Worm (Caenorhabditis elegans): Measurements from ENCODE around the gene lis-1.
"Not testable (repeated sequence)": the region's sequence is repeated elsewhere in the genome, so short reads cannot be mapped to it uniquely, and the experiment has no call there.

lis-1 gene

DNA sequence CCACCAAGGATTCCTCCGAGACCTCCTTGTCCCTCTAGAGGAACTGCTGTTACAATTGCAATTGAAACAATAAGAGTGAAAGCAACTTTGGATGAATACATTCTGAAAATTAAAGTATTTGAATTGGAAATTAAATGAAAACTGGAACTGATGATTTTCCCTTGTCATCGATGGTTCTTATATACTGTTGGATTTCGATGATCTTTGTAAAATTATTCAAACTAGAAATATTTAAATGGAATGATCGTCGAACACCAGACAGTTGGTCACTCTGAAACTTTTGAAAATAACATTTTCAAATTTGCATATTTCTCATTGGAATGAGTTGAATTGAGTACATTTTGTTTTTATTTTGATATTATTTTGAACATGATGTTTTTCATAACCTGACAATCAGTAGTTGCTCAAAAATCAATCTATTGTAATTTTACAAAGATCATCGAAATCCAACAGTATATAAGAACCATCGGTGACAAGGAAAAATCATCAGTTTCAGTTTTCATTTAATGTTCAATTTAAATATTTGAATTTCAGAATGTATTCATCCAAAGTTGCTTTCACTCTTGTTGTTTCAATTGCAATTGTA, 25.3 kb upstream of the lis-1 start, which contains the start of the genes srlf-9 and srlf-10:
TSS of gene srlf-9 (minus strand) at position 101 of the 586 bp plus-strand sequence.
TSS of gene srlf-10 (plus strand) at position 536 of the 586 bp plus-strand sequence.
- TF ChIP-seq tbx-37 (GFP tag; conservative IDR thresholded peaks at IDR 0.05); tra-4 (tag; optimal IDR thresholded peaks at IDR 0.05); flt-1 (GFP tag; IDR thresholded peaks at IDR 0.05): not testable (repeated sequence)

ce11 chrIII:13395262-13395661, 18.8 kb upstream of the lis-1 start, which contains the start of gene F11F1.1:
F11F1.1 (plus strand) TSS chrIII:13395562.
- TF ChIP-seq B0310.2 (tag; optimal IDR thresholded peaks at IDR 0.05): no peak
- TF ChIP-seq F13C5.2 (tag; optimal IDR thresholded peaks at IDR 0.05): no peak
- TF ChIP-seq tra-4 (tag; optimal IDR thresholded peaks at IDR 0.05): no peak
- TF ChIP-seq flt-1 (GFP tag; IDR thresholded peaks at IDR 0.05): no peak
- TF ChIP-seq hmg-4 (GFP tag; optimal IDR thresholded peaks at IDR 0.05): no peak
- no peak for TF ChIP-seq ama-1 (optimal IDR thresholded peaks at IDR 0.05)
- no peak for TF ChIP-seq hmbx-1 (tag; optimal IDR thresholded peaks at IDR 0.05)
- TF ChIP-seq ceh-13 (GFP tag; optimal IDR thresholded peaks at IDR 0.05): no peak
- TF ChIP-seq hnd-1 (tag; optimal IDR thresholded peaks at IDR 0.05): no peak
- no peak for TF ChIP-seq ets-7 (tag; optimal IDR thresholded peaks at IDR 0.05)

DNA sequence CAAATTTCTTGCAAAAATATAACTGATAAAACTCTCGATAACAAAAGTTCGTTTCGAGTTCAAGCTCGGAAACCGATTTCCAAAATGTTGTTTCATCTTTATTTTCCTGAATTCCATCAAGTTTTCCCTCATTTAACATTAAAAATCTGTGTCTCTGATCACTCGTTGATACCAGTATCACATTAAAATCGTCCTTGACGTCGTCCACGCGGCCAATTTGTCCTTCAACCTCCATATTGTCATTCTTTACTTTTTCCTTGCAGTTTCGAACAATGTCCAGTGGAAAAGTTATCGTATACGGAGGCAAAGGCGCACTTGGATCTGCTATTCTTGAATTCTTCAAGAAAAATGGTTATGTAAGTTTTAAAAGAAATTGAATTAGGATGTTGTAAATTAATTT, 17.1 kb upstream of the lis-1 start, which contains the start of gene qdpr-1:
TSS of gene qdpr-1 (plus strand) at position 264 of the 400 bp plus-strand sequence.
- TF ChIP-seq hmg-4 (GFP tag; optimal IDR thresholded peaks at IDR 0.05) (no peak), ets-7 (tag; optimal IDR thresholded peaks at IDR 0.05) (no peak), aly-1 (tag; optimal IDR thresholded peaks at IDR 0.05) (no peak), hnd-1 (tag; optimal IDR thresholded peaks at IDR 0.05) (no peak), ceh-13 (GFP tag; optimal IDR thresholded peaks at IDR 0.05) (no peak), F13C5.2 (tag; optimal IDR thresholded peaks at IDR 0.05) (no peak), flt-1 (GFP tag; IDR thresholded peaks at IDR 0.05) (no peak), B0310.2 (tag; optimal IDR thresholded peaks at IDR 0.05) (no peak), ama-1 (optimal IDR thresholded peaks at IDR 0.05) (no peak), tra-4 (tag; optimal IDR thresholded peaks at IDR 0.05) (no peak), hmbx-1 (tag; optimal IDR thresholded peaks at IDR 0.05) (no peak), sea-1 (GFP tag; conservative IDR thresholded peaks at IDR 0.05) (no peak), ceh-36 (tag; optimal IDR thresholded peaks at IDR 0.05) (no peak), pes-1 (GFP tag; IDR thresholded peaks at IDR 0.05) (no peak), scrt-1 (GFP tag; IDR thresholded peaks at IDR 0.05) (no peak), tbx-11 (GFP tag; IDR thresholded peaks at IDR 0.05) (no peak), tbx-37 (GFP tag; conservative IDR thresholded peaks at IDR 0.05) (no peak)

- TF ChIP-seq tbx-37 (GFP tag; conservative IDR thresholded peaks at IDR 0.05): no peak
- TF ChIP-seq hnd-1 (tag; optimal IDR thresholded peaks at IDR 0.05): no peak
- TF ChIP-seq pes-1 (GFP tag; IDR thresholded peaks at IDR 0.05): no peak
- TF ChIP-seq scrt-1 (GFP tag; IDR thresholded peaks at IDR 0.05): no peak
- TF ChIP-seq hmbx-1 (tag; optimal IDR thresholded peaks at IDR 0.05): no peak
- TF ChIP-seq hmg-4 (GFP tag; optimal IDR thresholded peaks at IDR 0.05): no peak
- TF ChIP-seq tra-4 (tag; optimal IDR thresholded peaks at IDR 0.05): no peak
- TF ChIP-seq flt-1 (GFP tag; IDR thresholded peaks at IDR 0.05): no peak
- TF ChIP-seq B0310.2 (tag; optimal IDR thresholded peaks at IDR 0.05): no peak
- TF ChIP-seq ceh-13 (GFP tag; optimal IDR thresholded peaks at IDR 0.05): no peak
- TF ChIP-seq tbx-11 (GFP tag; IDR thresholded peaks at IDR 0.05): no peak
- TF ChIP-seq ama-1 (optimal IDR thresholded peaks at IDR 0.05): no peak
- no peak for TF ChIP-seq ets-7 (tag; optimal IDR thresholded peaks at IDR 0.05)
- no peak for TF ChIP-seq sea-1 (GFP tag; conservative IDR thresholded peaks at IDR 0.05)
- TF ChIP-seq ceh-36 (tag; optimal IDR thresholded peaks at IDR 0.05): no peak
Observed at ce11 chrIII:13393239-13393638, 16.7 kb upstream of the lis-1 start, which contains the start of gene dnj-17. dnj-17 (minus strand) TSS chrIII:13393339.

ce11 chrIII:13390789-13391188, 14.3 kb upstream of the lis-1 start:
- TF ChIP-seq tbx-37 (GFP tag; conservative IDR thresholded peaks at IDR 0.05) (no peak), ets-7 (tag; optimal IDR thresholded peaks at IDR 0.05) (no peak), sea-1 (GFP tag; conservative IDR thresholded peaks at IDR 0.05) (no peak), ama-1 (optimal IDR thresholded peaks at IDR 0.05) (no peak), ceh-36 (tag; optimal IDR thresholded peaks at IDR 0.05) (no peak), F13C5.2 (tag; optimal IDR thresholded peaks at IDR 0.05) (no peak), ceh-13 (GFP tag; optimal IDR thresholded peaks at IDR 0.05) (no peak), flt-1 (GFP tag; IDR thresholded peaks at IDR 0.05) (no peak), tra-4 (tag; optimal IDR thresholded peaks at IDR 0.05) (no peak), B0310.2 (tag; optimal IDR thresholded peaks at IDR 0.05) (no peak), hmbx-1 (tag; optimal IDR thresholded peaks at IDR 0.05) (no peak), hmg-4 (GFP tag; optimal IDR thresholded peaks at IDR 0.05) (no peak), pes-1 (GFP tag; IDR thresholded peaks at IDR 0.05) (no peak), aly-1 (tag; optimal IDR thresholded peaks at IDR 0.05) (no peak), hnd-1 (tag; optimal IDR thresholded peaks at IDR 0.05) (no peak), tbx-11 (GFP tag; IDR thresholded peaks at IDR 0.05) (no peak)

- no peak for TF ChIP-seq hmg-4 (GFP tag; optimal IDR thresholded peaks at IDR 0.05)
- TF ChIP-seq hmbx-1 (tag; optimal IDR thresholded peaks at IDR 0.05): no peak
- no peak for TF ChIP-seq pes-1 (GFP tag; IDR thresholded peaks at IDR 0.05)
- TF ChIP-seq scrt-1 (GFP tag; IDR thresholded peaks at IDR 0.05): no peak
- no peak for TF ChIP-seq aly-1 (tag; optimal IDR thresholded peaks at IDR 0.05)
- no peak for TF ChIP-seq ets-7 (tag; optimal IDR thresholded peaks at IDR 0.05)
- no peak for TF ChIP-seq hnd-1 (tag; optimal IDR thresholded peaks at IDR 0.05)
- no peak for TF ChIP-seq ceh-36 (tag; optimal IDR thresholded peaks at IDR 0.05)
- no peak for TF ChIP-seq tbx-37 (GFP tag; conservative IDR thresholded peaks at IDR 0.05)
- no peak for TF ChIP-seq flt-1 (GFP tag; IDR thresholded peaks at IDR 0.05)
- TF ChIP-seq ama-1 (optimal IDR thresholded peaks at IDR 0.05): no peak
- no peak for TF ChIP-seq tbx-11 (GFP tag; IDR thresholded peaks at IDR 0.05)
Observed at ce11 chrIII:13389078-13389477, 12.6 kb upstream of the lis-1 start, which contains the start of gene T03F6.3. T03F6.3 (plus strand) TSS chrIII:13389395.

DNA sequence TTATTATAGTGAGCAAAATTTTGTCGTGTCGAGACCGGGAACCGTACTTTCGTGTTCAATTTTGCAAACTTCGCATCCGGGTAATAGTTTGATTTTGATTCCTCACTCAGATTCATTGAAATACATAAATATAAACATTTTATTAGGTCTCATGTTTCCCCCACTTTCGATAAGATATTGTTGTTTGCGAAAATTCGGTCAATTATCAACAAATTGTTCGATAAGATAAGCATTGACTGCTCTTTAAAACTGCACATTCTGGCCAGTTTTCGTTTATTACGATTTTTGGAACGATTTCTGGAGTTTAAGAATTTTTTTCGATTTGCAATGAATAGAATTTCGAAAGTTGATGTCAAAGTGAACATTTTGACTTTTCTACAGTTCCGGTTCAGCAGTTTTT, 12.1 kb upstream of the lis-1 start:
- no peak for TF ChIP-seq scrt-1 (GFP tag; IDR thresholded peaks at IDR 0.05)
- no peak for TF ChIP-seq pes-1 (GFP tag; IDR thresholded peaks at IDR 0.05)
- no peak for TF ChIP-seq ceh-36 (tag; optimal IDR thresholded peaks at IDR 0.05)
- no peak for TF ChIP-seq F13C5.2 (tag; optimal IDR thresholded peaks at IDR 0.05)
- no peak for TF ChIP-seq tra-4 (tag; optimal IDR thresholded peaks at IDR 0.05)
- no peak for TF ChIP-seq hmbx-1 (tag; optimal IDR thresholded peaks at IDR 0.05)
- TF ChIP-seq hmg-4 (GFP tag; optimal IDR thresholded peaks at IDR 0.05): no peak
- no peak for TF ChIP-seq ets-7 (tag; optimal IDR thresholded peaks at IDR 0.05)
- TF ChIP-seq tbx-11 (GFP tag; IDR thresholded peaks at IDR 0.05): no peak
- TF ChIP-seq B0310.2 (tag; optimal IDR thresholded peaks at IDR 0.05): no peak
